Worm (Caenorhabditis elegans) whole organism, L4 larva: ENCODE data around the gene T12D8.5.

ENCODE experiments used
- nhr-111 ChIP-seq: fragments of 200-800 bp; sonication (Bioruptor generic); optimal IDR thresholded peaks from 2 replicates; lab custom pipeline; 2018; ENCODE audit warnings: mild to moderate bottlenecking, missing genetic modification characterization, missing compliant biosample characterization
- skn-1 ChIP-seq: fragments of 150-350 bp; optimal IDR thresholded peaks from 2 replicates; lab custom pipeline; 2014; ENCODE audit warnings: missing biosample characterization, missing genetic modification characterization

DNA sequence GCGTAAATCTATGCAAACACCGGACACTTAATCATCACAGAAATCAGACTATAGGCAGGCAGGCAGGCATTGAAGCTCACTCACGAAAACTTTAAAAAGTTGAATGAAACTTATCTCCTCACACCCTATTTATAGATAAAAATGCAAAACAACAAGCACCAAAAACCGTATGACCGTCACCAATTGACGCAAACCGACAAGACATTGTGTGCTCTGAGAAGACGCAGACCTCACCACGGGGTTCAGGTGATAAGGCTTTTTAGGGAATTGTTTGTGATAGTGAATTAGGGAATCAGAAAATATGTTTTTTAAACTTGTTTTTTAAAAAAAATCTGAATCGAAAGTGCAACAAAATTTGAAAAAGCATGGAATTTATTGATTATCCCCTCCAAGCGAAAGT lies at the start of gene T12D8.5:
- TF ChIP-seq nhr-111 (no peak), skn-1 (tag; lab: Kevin White, UChicago) (no peak)
